Fruit fly (Drosophila melanogaster): ENCODE results near the gene CG13010.
A peak's percentile ranks its signal among the peaks of the same experiment; 100 is the strongest.

Gene CG13010

dm6 chrX:16637106-16637590 lies 41.6 kb downstream of the CG13010 start, which contains the start of gene Rok (continued):
- TF ChIP-seq CG6689 (GFP tag; IDR thresholded peaks at IDR 0.05) = no peak
- no peak for TF ChIP-seq Mes4 (GFP tag; optimal IDR thresholded peaks at IDR 0.05)
- peak; percentile 96 for TF ChIP-seq Neu2 (GFP tag; optimal IDR thresholded peaks at IDR 0.05; ENCODE audit: borderline replicate concordance)
- peak; percentile 83 for TF ChIP-seq knrl (GFP tag; IDR thresholded peaks at IDR 0.05; ENCODE audit: partially characterized antibody)
- TF ChIP-seq CG4707 (GFP tag; optimal IDR thresholded peaks at IDR 0.05) = no peak
- no peak for TF ChIP-seq Elba2 (GFP tag; optimal IDR thresholded peaks at IDR 0.05)
- TF ChIP-seq ewg (GFP tag; optimal IDR thresholded peaks at IDR 0.05) = peak; percentile 15
- no peak for TF ChIP-seq CG34376 (GFP tag; optimal IDR thresholded peaks at IDR 0.05)
- no peak for TF ChIP-seq CG15601 (tag; optimal IDR thresholded peaks at IDR 0.05)
- no peak for TF ChIP-seq tio (GFP tag; optimal IDR thresholded peaks at IDR 0.05)
- TF ChIP-seq CG17361 (GFP tag; IDR thresholded peaks at IDR 0.05) = no peak
- no peak for TF ChIP-seq ab (GFP tag; optimal IDR thresholded peaks at IDR 0.05)
- TF ChIP-seq TFAM (GFP tag; optimal IDR thresholded peaks at IDR 0.05) = no peak
- TF ChIP-seq CG16863 (GFP tag; optimal IDR thresholded peaks at IDR 0.05) = no peak
- no peak for TF ChIP-seq Ada2b (GFP tag; IDR thresholded peaks at IDR 0.05)
- TF ChIP-seq Opbp (GFP tag; IDR thresholded peaks at IDR 0.05; ENCODE audit: partially characterized antibody) = peak; percentile 78
- no peak for TF ChIP-seq CG7556 (GFP tag; optimal IDR thresholded peaks at IDR 0.05)
- TF ChIP-seq ro (GFP tag; IDR thresholded peaks at IDR 0.05) = no peak
- TF ChIP-seq Hsf (GFP tag; optimal IDR thresholded peaks at IDR 0.05) = no peak
- TF ChIP-seq sna (GFP tag; IDR thresholded peaks at IDR 0.05; ENCODE audit: partially characterized antibody) = peak; percentile 67; the same call in 1 of the 2 replicates
- peak; percentile 7; the same call in 1 of the 2 replicates for TF ChIP-seq CG14441 (GFP tag; IDR thresholded peaks at IDR 0.05)
- peak; percentile 3 for TF ChIP-seq kah (GFP tag; optimal IDR thresholded peaks at IDR 0.05)
- TF ChIP-seq p53 (GFP tag; optimal IDR thresholded peaks at IDR 0.05) = no peak
- TF ChIP-seq CG2199 (GFP tag; IDR thresholded peaks at IDR 0.05) = no peak
- no peak for TF ChIP-seq tll (GFP tag; optimal IDR thresholded peaks at IDR 0.05)
- TF ChIP-seq CG13894 (tag; optimal IDR thresholded peaks at IDR 0.05) = no peak
- TF ChIP-seq CG13775 (GFP tag; optimal IDR thresholded peaks at IDR 0.05) = no peak
- no peak for TF ChIP-seq lbe (GFP tag; optimal IDR thresholded peaks at IDR 0.05)
- TF ChIP-seq CG15269 (tag; optimal IDR thresholded peaks at IDR 0.05) = no peak
- peak; percentile 18 for TF ChIP-seq CG34422 (GFP tag; IDR thresholded peaks at IDR 0.05)
- TF ChIP-seq Antp (GFP tag; optimal IDR thresholded peaks at IDR 0.05) = peak; percentile 9
- peak; percentile 77 for TF ChIP-seq Dll (GFP tag; IDR thresholded peaks at IDR 0.05; ENCODE audit: partially characterized antibody)
- TF ChIP-seq CG10366 (GFP tag; IDR thresholded peaks at IDR 0.05) = no peak
- TF ChIP-seq CG18764 (GFP tag; optimal IDR thresholded peaks at IDR 0.05) = no peak
- no peak for TF ChIP-seq phol (tag; optimal IDR thresholded peaks at IDR 0.05)
- no peak for TF ChIP-seq CG2875 (GFP tag; optimal IDR thresholded peaks at IDR 0.05)
- no peak for TF ChIP-seq Hr51 (GFP tag; optimal IDR thresholded peaks at IDR 0.05)
- TF ChIP-seq dimm (GFP tag; IDR thresholded peaks at IDR 0.05) = no peak
- TF ChIP-seq hkb (optimal IDR thresholded peaks at IDR 0.05) = no peak
- TF ChIP-seq hkb (GFP tag; IDR thresholded peaks at IDR 0.05) = no peak
- TF ChIP-seq vvl (GFP tag; IDR thresholded peaks at IDR 0.05) = no peak; the same call in 1 of the 2 replicates
- TF ChIP-seq Dip2 (GFP tag; IDR thresholded peaks at IDR 0.05) = no peak
- TF ChIP-seq B-H2 (GFP tag; optimal IDR thresholded peaks at IDR 0.05) = no peak
- TF ChIP-seq CG4282 (GFP tag; optimal IDR thresholded peaks at IDR 0.05) = no peak
- TF ChIP-seq pan (optimal IDR thresholded peaks at IDR 0.05) = no peak
- no peak for TF ChIP-seq pan (GFP tag; optimal IDR thresholded peaks at IDR 0.05 in 1 of 2, IDR thresholded peaks at IDR 0.05 in 1 of 2)
- TF ChIP-seq CG15696 (tag; optimal IDR thresholded peaks at IDR 0.05) = no peak
- TF ChIP-seq CG8765 (GFP tag; IDR thresholded peaks at IDR 0.05) = no peak
- no peak for TF ChIP-seq CG6813 (GFP tag; optimal IDR thresholded peaks at IDR 0.05)
- no peak for TF ChIP-seq pnt (GFP tag; optimal IDR thresholded peaks at IDR 0.05)
- TF ChIP-seq Scr (GFP tag; IDR thresholded peaks at IDR 0.05; ENCODE audit: partially characterized antibody) = peak; percentile 81

Data from whole organism, embryonic.